Worm (Caenorhabditis elegans) whole organism, L3 larva: Measurements from ENCODE around the gene Y38E10A.3.

Source experiments
- R02D3.7 ChIP-seq: fragments of 150-350 bp; optimal IDR thresholded peaks from 2 replicates; lab custom pipeline; 2014; ENCODE audit warnings: missing biosample characterization, missing genetic modification characterization
- ZK546.5 ChIP-seq: sonication (generic microtip); optimal IDR thresholded peaks from 2 replicates; lab custom pipeline; 2017; ENCODE audit warnings: missing biosample characterization, missing genetic modification characterization
- ama-1 ChIP-seq: fragments of 150-350 bp; optimal IDR thresholded peaks from 2 replicates; lab custom pipeline; 2018
- ceh-16 ChIP-seq: sonication (generic microtip); optimal IDR thresholded peaks from 2 replicates; lab custom pipeline; 2017; ENCODE audit warnings: missing biosample characterization, missing genetic modification characterization
- ceh-28 ChIP-seq: fragments of 150-350 bp; optimal IDR thresholded peaks from 2 replicates; lab custom pipeline; 2014; ENCODE audit warnings: missing biosample characterization, missing genetic modification reagents, missing genetic modification characterization
- ceh-82 ChIP-seq: fragments of 150-350 bp; optimal IDR thresholded peaks from 2 replicates; lab custom pipeline; 2014; ENCODE audit warnings: missing biosample characterization, missing genetic modification characterization
- ceh-9 ChIP-seq: sonication (generic microtip); optimal IDR thresholded peaks from 2 replicates; lab custom pipeline; 2018; ENCODE audit warnings: missing biosample characterization, missing genetic modification characterization
- daf-12 ChIP-seq: fragments of 150-350 bp; optimal IDR thresholded peaks from 2 replicates; lab custom pipeline; 2014; ENCODE audit warnings: missing biosample characterization, missing genetic modification reagents, missing genetic modification characterization
- egl-27 ChIP-seq: sonication (generic microtip); optimal IDR thresholded peaks from 4 replicates; lab custom pipeline; 2017; ENCODE audit warnings: missing biosample characterization, missing genetic modification reagents, missing genetic modification characterization
- egl-5 ChIP-seq: fragments of 150-350 bp; optimal IDR thresholded peaks from 2 replicates; lab custom pipeline; 2017; ENCODE audit warnings: missing biosample characterization, missing genetic modification reagents, missing genetic modification characterization, inconsistent platforms
- elt-1 ChIP-seq: fragments of 150-350 bp; optimal IDR thresholded peaks from 2 replicates; lab custom pipeline; 2014; ENCODE audit warnings: missing biosample characterization, missing genetic modification characterization
- elt-2 ChIP-seq: sonication (generic microtip); optimal IDR thresholded peaks from 2 replicates; lab custom pipeline; 2016; ENCODE audit warnings: missing genetic modification reagents, mild to moderate bottlenecking, missing genetic modification characterization, missing compliant biosample characterization
- elt-3 ChIP-seq, 3 experiments: fragments of 150-350 bp in 1 of 3; sonication (generic microtip) in 2 of 3; optimal IDR thresholded peaks; 2 replicates in 2 of 3; 4 replicates in 1 of 3; lab custom pipeline; 2014 to 2017; ENCODE audit warnings: missing biosample characterization in 3 of 3, missing genetic modification characterization in 3 of 3
- eor-1 ChIP-seq, 2 experiments: fragments of 150-350 bp; optimal IDR thresholded peaks; 2 replicates each; lab custom pipeline; 2014 to 2018; ENCODE audit warnings: missing biosample characterization in 2 of 2, missing genetic modification characterization in 2 of 2
- fkh-10 ChIP-seq: sonication (generic microtip); optimal IDR thresholded peaks from 2 replicates; lab custom pipeline; 2017; ENCODE audit warnings: missing biosample characterization, missing genetic modification reagents, missing genetic modification characterization
- fkh-2 ChIP-seq: fragments of 150-350 bp; optimal IDR thresholded peaks from 2 replicates; lab custom pipeline; 2014; ENCODE audit warnings: missing biosample characterization, missing genetic modification reagents, missing genetic modification characterization
- fos-1 ChIP-seq: fragments of 150-350 bp; optimal IDR thresholded peaks from 2 replicates; lab custom pipeline; 2014; ENCODE audit warnings: missing biosample characterization, missing genetic modification characterization
- hmg-11 ChIP-seq: sonication (generic microtip); optimal IDR thresholded peaks from 2 replicates; lab custom pipeline; 2016; ENCODE audit warnings: missing genetic modification characterization, missing compliant biosample characterization
- jun-1 ChIP-seq: fragments of 150-350 bp; optimal IDR thresholded peaks from 2 replicates; lab custom pipeline; 2014; ENCODE audit warnings: missing biosample characterization, missing genetic modification reagents, missing genetic modification characterization
- lin-15B ChIP-seq: fragments of 150-350 bp; optimal IDR thresholded peaks from 2 replicates; lab custom pipeline; 2014; ENCODE audit warnings: missing biosample characterization, missing genetic modification characterization
- lin-39 ChIP-seq: fragments of 150-350 bp; optimal IDR thresholded peaks from 2 replicates; lab custom pipeline; 2018; ENCODE audit warnings: missing biosample characterization, missing genetic modification reagents, missing genetic modification characterization
- lsy-12 ChIP-seq: sonication (generic microtip); optimal IDR thresholded peaks from 2 replicates; lab custom pipeline; 2016; ENCODE audit warnings: mild to moderate bottlenecking, missing genetic modification characterization, missing compliant biosample characterization
- mdl-1 ChIP-seq: fragments of 150-350 bp; optimal IDR thresholded peaks from 2 replicates; lab custom pipeline; 2014; ENCODE audit warnings: missing biosample characterization, missing genetic modification characterization
- mml-1 ChIP-seq: fragments of 150-350 bp; sonication (generic microtip); optimal IDR thresholded peaks from 3 replicates; lab custom pipeline; 2014; ENCODE audit warnings: missing biosample characterization, missing genetic modification characterization
- nfya-1 ChIP-seq: sonication (generic microtip); optimal IDR thresholded peaks from 2 replicates; lab custom pipeline; 2017; ENCODE audit warnings: missing genetic modification characterization, mild to moderate bottlenecking, missing compliant biosample characterization, antibody characterized with exemption, moderate library complexity; ENCODE audit not compliant: insufficient read depth
- nhr-11 ChIP-seq: fragments of 150-350 bp; optimal IDR thresholded peaks from 2 replicates; lab custom pipeline; 2014; ENCODE audit warnings: missing biosample characterization, missing genetic modification characterization
- nhr-12 ChIP-seq: fragments of 150-350 bp; optimal IDR thresholded peaks from 2 replicates; lab custom pipeline; 2014; ENCODE audit warnings: missing biosample characterization, missing genetic modification characterization
- nhr-23 ChIP-seq: fragments of 150-350 bp; optimal IDR thresholded peaks from 2 replicates; lab custom pipeline; 2014; ENCODE audit warnings: missing biosample characterization, missing genetic modification reagents, missing genetic modification characterization
- nhr-237 ChIP-seq: fragments of 150-350 bp; optimal IDR thresholded peaks from 2 replicates; lab custom pipeline; 2014; ENCODE audit warnings: missing biosample characterization, missing genetic modification characterization
- nhr-25 ChIP-seq: sonication (generic microtip); optimal IDR thresholded peaks from 2 replicates; lab custom pipeline; 2017; ENCODE audit warnings: missing biosample characterization, missing genetic modification characterization
- nhr-28 ChIP-seq: fragments of 150-350 bp; optimal IDR thresholded peaks from 2 replicates; lab custom pipeline; 2014; ENCODE audit warnings: missing biosample characterization, missing genetic modification characterization
- nhr-43 ChIP-seq: sonication (generic microtip); optimal IDR thresholded peaks from 2 replicates; lab custom pipeline; 2016; ENCODE audit warnings: mild to moderate bottlenecking, missing genetic modification characterization, missing compliant biosample characterization; ENCODE audit not compliant: poor library complexity, severe bottlenecking
- nhr-67 ChIP-seq: fragments of 150-350 bp; optimal IDR thresholded peaks from 2 replicates; lab custom pipeline; 2014; ENCODE audit warnings: missing biosample characterization, missing genetic modification characterization
- nhr-76 ChIP-seq: fragments of 150-350 bp; sonication (generic microtip); optimal IDR thresholded peaks from 5 replicates; lab custom pipeline; 2014; ENCODE audit warnings: missing biosample characterization, missing genetic modification characterization
- nhr-77 ChIP-seq: fragments of 150-350 bp; optimal IDR thresholded peaks from 2 replicates; lab custom pipeline; 2014; ENCODE audit warnings: missing biosample characterization, missing genetic modification characterization
- pha-4 ChIP-seq: fragments of 150-350 bp; optimal IDR thresholded peaks from 2 replicates; lab custom pipeline; 2014; ENCODE audit warnings: missing biosample characterization, missing genetic modification reagents, missing genetic modification characterization
- pqm-1 ChIP-seq: fragments of 150-350 bp; optimal IDR thresholded peaks from 2 replicates; lab custom pipeline; 2017; ENCODE audit warnings: missing biosample characterization, missing genetic modification characterization, inconsistent platforms
- sea-2 ChIP-seq: fragments of 150-350 bp; sonication (generic microtip); optimal IDR thresholded peaks from 4 replicates; lab custom pipeline; 2014; ENCODE audit warnings: missing biosample characterization, missing genetic modification reagents, missing genetic modification characterization
- skn-1 ChIP-seq: fragments of 150-350 bp; optimal IDR thresholded peaks from 2 replicates; lab custom pipeline; 2014; ENCODE audit warnings: missing biosample characterization, missing genetic modification characterization
- snpc-4 ChIP-seq: fragments of 150-350 bp; optimal IDR thresholded peaks from 2 replicates; lab custom pipeline; 2014; ENCODE audit warnings: missing biosample characterization, missing genetic modification characterization
- tbx-2 ChIP-seq: sonication (generic microtip); optimal IDR thresholded peaks from 2 replicates; lab custom pipeline; 2016; ENCODE audit warnings: mild to moderate bottlenecking, missing genetic modification characterization, missing compliant biosample characterization
- unc-39 ChIP-seq: sonication (generic microtip); optimal IDR thresholded peaks from 4 replicates; lab custom pipeline; 2017; ENCODE audit warnings: missing biosample characterization, missing genetic modification characterization
- unc-62 ChIP-seq: fragments of 150-350 bp; sonication (generic microtip); optimal IDR thresholded peaks from 4 replicates; lab custom pipeline; 2014; ENCODE audit warnings: missing biosample characterization, missing genetic modification reagents, missing genetic modification characterization
- zag-1 ChIP-seq: fragments of 150-350 bp; optimal IDR thresholded peaks from 2 replicates; lab custom pipeline; 2014; ENCODE audit warnings: missing biosample characterization, missing genetic modification characterization
- ztf-11 ChIP-seq: fragments of 150-350 bp; optimal IDR thresholded peaks from 2 replicates; lab custom pipeline; 2014; ENCODE audit warnings: missing biosample characterization, missing genetic modification characterization
- ztf-4 ChIP-seq: fragments of 150-350 bp; optimal IDR thresholded peaks from 2 replicates; lab custom pipeline; 2014; ENCODE audit warnings: missing biosample characterization, missing genetic modification characterization

Y38E10A.3 gene

DNA sequence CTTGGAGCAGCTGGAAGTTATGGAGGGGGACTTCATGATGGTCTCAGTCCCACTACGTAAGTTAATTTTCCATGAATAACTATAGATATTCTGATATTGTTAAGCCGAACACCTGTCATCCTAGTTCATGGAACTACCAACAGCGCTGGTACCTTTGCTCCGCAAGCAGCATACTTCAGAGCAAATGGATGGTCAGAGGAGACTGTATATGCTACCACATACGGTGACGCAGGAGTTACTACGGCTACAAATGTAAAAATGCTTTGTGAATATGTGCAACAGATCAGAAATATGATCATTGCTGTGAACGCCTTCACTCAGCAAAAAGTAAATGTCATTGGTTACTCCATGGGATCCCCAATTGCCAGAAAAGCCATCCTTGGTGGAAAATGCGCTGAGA lies 31.5 kb upstream of the Y38E10A.3 start:
- no peak for TF ChIP-seq egl-5
- TF ChIP-seq ceh-16, result no peak
- no peak for TF ChIP-seq ztf-4 (tag; lab: Kevin White, UChicago)
- no peak for TF ChIP-seq skn-1 (tag; lab: Kevin White, UChicago)
- no peak for TF ChIP-seq nhr-77 (tag; lab: Kevin White, UChicago)
- TF ChIP-seq eor-1 (tag; optimal IDR thresholded peaks at IDR 0.05; lab: Kevin White, UChicago), result no peak
- TF ChIP-seq elt-2 (tag; lab: Kevin White, UChicago), result no peak
- TF ChIP-seq lin-15B, result no peak
- TF ChIP-seq nhr-23 (tag; lab: Kevin White, UChicago), result no peak
- TF ChIP-seq pqm-1 (tag; lab: Kevin White, UChicago), result no peak
- no peak for TF ChIP-seq zag-1 (tag; lab: Kevin White, UChicago)
- no peak for TF ChIP-seq fos-1
- TF ChIP-seq jun-1 (tag; lab: Kevin White, UChicago), result no peak

DNA sequence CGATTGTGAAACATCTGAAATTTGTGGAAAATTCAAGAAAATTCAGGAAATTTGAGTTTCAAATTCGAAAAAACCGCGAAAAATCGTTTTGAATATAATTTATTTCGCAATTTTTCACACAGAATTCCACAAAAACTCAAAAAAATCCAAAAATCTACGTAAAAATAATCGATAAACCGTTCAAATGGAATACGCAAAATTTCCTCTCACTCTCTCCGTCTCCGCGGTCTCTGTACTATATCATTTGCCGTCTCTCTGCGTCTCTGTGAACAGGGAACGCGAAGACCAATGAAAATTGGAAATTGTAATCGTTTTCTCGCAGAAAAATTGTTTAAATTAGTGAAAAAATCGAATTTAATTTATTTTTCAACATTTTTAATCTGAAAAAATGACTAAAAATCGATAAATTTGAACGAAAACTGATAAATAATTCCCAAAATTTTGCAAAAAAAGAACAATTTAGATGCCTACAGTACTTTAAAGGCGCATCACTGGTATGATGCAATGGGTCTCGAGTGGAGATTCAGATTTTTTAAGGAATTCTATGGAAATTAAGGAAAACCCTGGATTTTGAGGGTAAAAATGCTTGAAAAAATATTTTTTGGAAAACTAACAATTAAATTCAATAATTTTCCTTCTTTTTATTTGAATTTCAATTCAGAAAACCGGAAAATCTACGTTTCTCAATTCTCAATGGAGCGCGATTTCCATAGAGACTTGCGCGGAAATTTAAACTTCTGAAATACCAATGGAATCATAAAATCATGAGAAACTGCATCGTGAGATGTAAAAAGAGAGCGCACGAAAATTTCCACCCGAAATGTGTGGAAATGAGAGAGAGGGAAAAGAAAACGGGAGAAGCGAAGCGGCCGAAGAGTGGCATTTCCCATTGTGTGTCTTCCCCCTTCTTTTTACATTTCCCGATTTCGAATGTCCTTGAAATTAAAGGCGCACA lies 29.4 kb upstream of the Y38E10A.3 start, which contains the start of the genes ceh-100 and lips-15:
Gene ceh-100 (minus strand): TSS at position 14 of the 955 bp plus-strand sequence.
Gene lips-15 (plus strand): TSS at position 720 of the 955 bp plus-strand sequence.
- TF ChIP-seq nhr-77 (tag; lab: Kevin White, UChicago) (no peak), elt-1 (tag; lab: Kevin White, UChicago) (no peak), daf-12 (no peak), elt-2 (tag; lab: Kevin White, UChicago) (peak; percentile 5), lsy-12 (tag; lab: Kevin White, UChicago) (no peak), ztf-4 (tag; lab: Kevin White, UChicago) (no peak), elt-3 (tag; optimal IDR thresholded peaks at IDR 0.05; lab: Kevin White, UChicago) (no peak), lin-39 (no peak), mml-1 (tag; lab: Kevin White, UChicago) (no peak), fkh-10 (GFP tag; lab: Kevin White, UChicago) (no peak), eor-1 (tag; optimal IDR thresholded peaks at IDR 0.05; lab: Kevin White, UChicago) (no peak), skn-1 (tag; lab: Kevin White, UChicago) (no peak), nhr-25 (tag; lab: Kevin White, UChicago) (peak; percentile 56), ceh-28 (tag; lab: Kevin White, UChicago) (peak; percentile 78), hmg-11 (tag; lab: Kevin White, UChicago) (peak; percentile 43), egl-5 (peak; percentile 37), tbx-2 (tag; lab: Kevin White, UChicago) (no peak), nhr-11 (tag; lab: Kevin White, UChicago) (no peak), pha-4 (tag; lab: Kevin White, UChicago) (peak; percentile 23), unc-62 (GFP tag; lab: Kevin White, UChicago) (no peak), sea-2 (GFP tag; lab: Kevin White, UChicago) (no peak), snpc-4 (no peak), ceh-9 (tag; lab: Kevin White, UChicago) (no peak), ama-1 (no peak), ztf-11 (tag; lab: Kevin White, UChicago) (no peak), fkh-2 (tag; lab: Kevin White, UChicago) (no peak), egl-27 (tag; lab: Kevin White, UChicago) (no peak), jun-1 (tag; lab: Kevin White, UChicago) (no peak), nhr-43 (no peak), nhr-67 (tag; lab: Kevin White, UChicago) (no peak), nhr-12 (tag; lab: Kevin White, UChicago) (no peak), unc-39 (tag; lab: Kevin White, UChicago) (no peak), pqm-1 (tag; lab: Kevin White, UChicago) (no peak), nhr-76 (tag; lab: Kevin White, UChicago) (no peak), zag-1 (tag; lab: Kevin White, UChicago) (no peak), fos-1 (no peak), nhr-28 (tag; lab: Kevin White, UChicago) (no peak), ceh-82 (tag; lab: Kevin White, UChicago) (no peak), nhr-237 (tag; lab: Kevin White, UChicago) (no peak), R02D3.7 (no peak), ZK546.5 (no peak), nhr-23 (tag; lab: Kevin White, UChicago) (peak; percentile 0), mdl-1 (tag; lab: Kevin White, UChicago) (no peak), nfya-1 (tag; lab: Kevin White, UChicago) (peak; percentile 46), lin-15B (peak; percentile 81)
